Fruit fly (Drosophila melanogaster) Kc167 (cell line): ENCODE results near the gene Sfxn2.

ENCODE experiments used
- Myc ChIP-seq: fragments of >200 bp; optimal IDR thresholded peaks from 2 replicates; lab custom pipeline; 2017; ENCODE audit warnings: missing external identifiers
- Sin3A ChIP-seq: fragments of >200 bp; optimal IDR thresholded peaks from 2 replicates; lab custom pipeline; 2018; ENCODE audit warnings: missing external identifiers
- h ChIP-seq: fragments of >200 bp; optimal IDR thresholded peaks from 3 replicates; lab custom pipeline; 2018; ENCODE audit warnings: missing external identifiers
- insv ChIP-seq: fragments of >200 bp; optimal IDR thresholded peaks from 3 replicates; lab custom pipeline; 2018; ENCODE audit warnings: missing external identifiers
- psq ChIP-seq: fragments of >200 bp; optimal IDR thresholded peaks from 2 replicates; lab custom pipeline; 2017; ENCODE audit warnings: missing external identifiers
- ttk ChIP-seq: sonication (Bioruptor generic); optimal IDR thresholded peaks from 2 replicates; lab custom pipeline; 2017; ENCODE audit warnings: missing external identifiers

Sfxn2 gene

DNA sequence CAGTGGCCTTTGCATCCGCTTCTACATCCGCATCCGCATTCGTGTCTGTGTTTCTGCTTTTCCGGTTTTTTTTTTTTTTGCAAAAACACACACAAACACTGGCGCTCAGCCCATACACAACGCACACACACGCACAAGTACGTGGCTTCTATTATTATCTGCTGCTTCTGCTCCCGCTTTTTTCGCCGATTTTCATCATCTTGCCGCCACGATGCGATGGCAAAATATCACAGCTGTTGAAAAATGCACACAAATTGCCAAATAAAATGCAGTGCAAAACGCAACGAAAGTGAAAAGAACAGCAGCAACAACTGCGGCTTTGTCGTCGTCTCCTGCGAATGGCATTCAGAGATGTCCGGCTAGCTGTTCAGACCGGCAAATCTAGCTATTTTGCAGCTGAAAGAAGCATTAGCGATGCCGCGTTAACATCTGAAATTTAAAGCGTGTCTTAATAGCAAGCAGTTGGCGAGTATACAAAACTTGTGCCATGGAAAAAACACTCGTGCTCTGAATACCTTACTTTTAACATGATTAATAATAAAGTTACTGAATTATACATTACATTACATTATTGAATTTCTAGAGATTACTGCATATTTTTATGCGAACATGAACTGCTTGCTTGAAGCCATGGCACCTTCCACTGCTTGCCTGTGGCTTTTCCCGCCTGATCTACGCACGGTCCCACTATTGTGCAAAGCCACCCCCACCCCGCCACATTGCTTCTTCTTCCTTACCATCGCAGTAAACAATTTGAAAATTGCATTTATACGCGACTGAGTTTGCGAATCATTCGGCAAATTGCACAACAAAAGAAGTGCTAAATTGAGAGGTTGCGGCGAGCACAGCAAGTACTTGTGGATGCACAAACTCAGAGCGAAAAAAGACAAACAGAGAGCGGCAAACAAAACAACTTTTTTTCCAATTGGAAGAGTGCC lies at the start of gene Sfxn2, which contains the start of gene Ugt316A1:
TSS of gene Sfxn2 (plus strand) at position 694 of the 938 bp plus-strand sequence.
TSS of gene Ugt316A1 (minus strand) at position 345 of the 938 bp plus-strand sequence.
- TF ChIP-seq Myc (lab: Kevin White, UChicago) (no peak), insv (lab: Kevin White, UChicago) (no peak), ttk (lab: Kevin White, UChicago) (no peak), h (lab: Kevin White, UChicago) (no peak), psq (lab: Kevin White, UChicago) (no peak), Sin3A (lab: Kevin White, UChicago) (no peak)

DNA sequence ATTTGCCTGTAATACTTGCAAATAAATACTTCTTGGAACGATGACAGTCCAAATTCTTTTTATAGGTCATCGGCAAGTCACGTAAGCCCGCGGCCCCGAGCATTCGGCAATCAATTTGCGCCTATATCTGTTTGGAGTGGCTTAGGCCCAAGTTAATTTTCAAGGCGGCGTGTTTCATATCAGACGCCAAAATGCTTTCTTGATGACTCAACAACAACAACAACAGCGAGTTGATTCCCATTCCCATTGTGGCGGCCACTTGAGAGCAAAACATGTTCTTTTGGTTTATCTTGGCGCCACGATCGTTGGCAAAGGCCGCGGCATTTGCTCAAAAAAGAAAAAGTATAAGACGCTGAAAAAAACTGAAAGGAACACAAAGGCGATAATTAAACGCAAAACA lies 48.9 kb upstream of the Sfxn2 start:
- TF ChIP-seq h (lab: Kevin White, UChicago) (no peak), Myc (lab: Kevin White, UChicago) (no peak), Sin3A (lab: Kevin White, UChicago) (no peak)

DNA sequence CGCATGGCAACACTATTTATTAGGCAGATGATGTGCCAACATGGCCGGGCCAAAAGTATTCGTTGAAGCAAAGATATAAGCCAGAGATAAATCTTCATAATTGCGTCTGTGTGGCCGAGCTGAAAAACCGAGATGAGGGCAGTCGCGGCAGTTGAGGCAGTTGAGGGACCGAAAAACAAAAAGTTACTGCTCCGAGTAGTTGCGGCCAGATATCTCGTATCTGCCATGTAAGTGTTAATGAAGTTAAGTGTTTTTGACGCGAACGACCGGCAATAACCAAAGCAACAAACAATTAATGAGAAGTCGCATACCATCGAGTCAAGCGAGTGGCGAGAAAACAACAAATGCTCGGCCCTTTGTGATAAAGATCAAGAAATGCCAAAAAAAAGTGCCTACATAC lies 48.2 kb upstream of the Sfxn2 start:
- no peak for TF ChIP-seq Myc (lab: Kevin White, UChicago)
- TF ChIP-seq Sin3A (lab: Kevin White, UChicago), result no peak

DNA sequence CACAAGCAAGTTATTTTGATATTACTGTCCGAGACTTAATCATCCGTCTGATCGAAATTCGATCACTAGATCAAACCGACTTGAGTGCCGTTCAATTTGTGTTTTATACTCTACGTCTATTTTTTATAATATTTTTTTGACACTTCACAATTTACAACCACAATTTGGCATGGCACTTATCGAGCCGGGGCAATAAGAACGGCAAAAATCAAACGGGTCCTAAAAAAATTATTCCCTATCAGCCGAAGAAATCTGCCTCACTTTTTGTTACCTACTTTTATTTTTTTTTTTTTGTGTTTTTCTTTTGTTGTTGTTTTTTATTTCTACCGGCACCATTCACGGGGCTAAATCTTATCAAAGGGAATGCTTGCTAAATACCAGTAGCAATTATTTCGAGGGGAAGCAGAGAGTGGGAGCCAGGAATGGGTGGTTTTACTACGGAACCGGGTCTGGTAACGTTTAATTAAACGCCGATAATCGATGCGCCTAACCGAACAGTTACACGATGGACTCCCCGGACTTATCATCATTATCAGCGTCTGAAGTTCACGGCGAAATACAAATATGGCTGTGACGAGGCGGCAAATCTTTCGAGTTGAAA lies 47.4 kb upstream of the Sfxn2 start:
- TF ChIP-seq insv (lab: Kevin White, UChicago), result no peak
- no peak for TF ChIP-seq Myc (lab: Kevin White, UChicago)
- no peak for TF ChIP-seq Sin3A (lab: Kevin White, UChicago)
- no peak for TF ChIP-seq ttk (lab: Kevin White, UChicago)
- no peak for TF ChIP-seq h (lab: Kevin White, UChicago)
- TF ChIP-seq psq (lab: Kevin White, UChicago), result no peak

DNA sequence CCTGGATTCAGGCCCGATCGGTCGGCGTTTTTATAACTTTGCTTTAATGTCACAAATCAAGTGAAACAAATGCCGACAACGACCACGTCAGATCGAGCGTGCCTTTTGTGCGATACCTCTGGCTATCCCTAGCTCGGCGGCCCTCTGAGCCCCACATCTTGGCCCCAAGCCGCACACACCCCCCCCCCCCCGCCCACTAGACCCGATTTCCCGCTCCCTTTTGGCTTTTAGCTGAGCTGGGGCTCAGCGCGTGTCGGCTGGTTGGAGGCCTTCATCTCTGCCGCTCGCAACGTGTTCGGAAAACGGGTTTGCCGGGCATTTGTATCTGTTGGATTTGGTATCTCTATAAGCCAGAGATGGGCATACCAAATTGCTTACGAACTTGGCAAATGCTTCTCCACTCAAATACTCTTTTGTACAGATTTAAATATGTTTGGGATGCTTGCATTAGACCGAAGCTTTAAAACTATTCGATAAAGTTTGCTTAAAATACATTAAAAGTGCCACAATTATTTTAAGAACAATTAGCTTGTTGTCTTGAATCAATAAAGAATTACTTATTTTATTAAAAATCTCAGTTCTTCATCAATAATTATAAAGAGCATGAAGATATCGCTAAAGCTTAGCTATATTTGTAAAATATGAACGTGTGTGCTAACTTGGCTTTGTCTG lies 46.7 kb upstream of the Sfxn2 start:
- no peak for TF ChIP-seq psq (lab: Kevin White, UChicago)
- no peak for TF ChIP-seq ttk (lab: Kevin White, UChicago)

DNA sequence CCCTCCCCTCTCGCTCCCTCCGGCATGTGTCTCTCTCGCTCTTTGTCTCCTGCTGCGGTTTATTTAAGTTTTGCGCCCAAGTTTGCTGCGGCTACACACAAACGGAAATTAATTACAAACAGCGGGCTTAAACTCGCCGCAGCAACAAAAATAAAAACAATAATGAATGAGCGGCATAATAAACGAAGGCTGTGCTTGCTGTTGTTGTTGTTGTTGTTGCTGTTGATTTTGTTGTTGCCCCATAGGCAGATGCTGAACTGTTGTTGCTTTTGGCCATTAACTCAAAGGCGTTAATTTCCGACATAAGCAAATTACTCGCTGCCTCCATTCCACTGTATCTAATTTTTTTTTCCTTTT lies 46.2 kb upstream of the Sfxn2 start:
- TF ChIP-seq Sin3A (lab: Kevin White, UChicago) (no peak), insv (lab: Kevin White, UChicago) (no peak), psq (lab: Kevin White, UChicago) (no peak), ttk (lab: Kevin White, UChicago) (no peak), h (lab: Kevin White, UChicago) (no peak), Myc (lab: Kevin White, UChicago) (no peak)

DNA sequence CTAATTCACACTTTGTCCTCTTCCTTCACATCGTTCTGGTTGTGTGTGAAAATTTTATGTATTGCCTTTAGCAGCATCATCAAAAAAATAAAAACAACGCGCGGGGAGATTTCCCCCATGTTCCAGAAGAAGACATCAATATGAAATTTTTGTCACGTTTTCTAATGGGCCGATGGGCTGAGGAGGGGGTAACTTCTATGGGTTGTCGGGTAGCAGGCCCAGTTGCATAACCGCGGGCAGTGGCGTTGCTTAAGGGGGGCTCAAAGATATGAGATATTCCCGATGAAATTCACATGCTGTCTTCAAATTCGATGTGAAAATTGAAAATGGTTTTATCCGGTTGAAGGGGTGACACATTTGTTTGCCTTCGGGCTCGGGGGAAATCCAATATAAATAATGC lies 44.5 kb upstream of the Sfxn2 start:
- TF ChIP-seq ttk (lab: Kevin White, UChicago) (no peak), Sin3A (lab: Kevin White, UChicago) (no peak), Myc (lab: Kevin White, UChicago) (no peak), insv (lab: Kevin White, UChicago) (no peak), h (lab: Kevin White, UChicago) (no peak), psq (lab: Kevin White, UChicago) (no peak)

DNA sequence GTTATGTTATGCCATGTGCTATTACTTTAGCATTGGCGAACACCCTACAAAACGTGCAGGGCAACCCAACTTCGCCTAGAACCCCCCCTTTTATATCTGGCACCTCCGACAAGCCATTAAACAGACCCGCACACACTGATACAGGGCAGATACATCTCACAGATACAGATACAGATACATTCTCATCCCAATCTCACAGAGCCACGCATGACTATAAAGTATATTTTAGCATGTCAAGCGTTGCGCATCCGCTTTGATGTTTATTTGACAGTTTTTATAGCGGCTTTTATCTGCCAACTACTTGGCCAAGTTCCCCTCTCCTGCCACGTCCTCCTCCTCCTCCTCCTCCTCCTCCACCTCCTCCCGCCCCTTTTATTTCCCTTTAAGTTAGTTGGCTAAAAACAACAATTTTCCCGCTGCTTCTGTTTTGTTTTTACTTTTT lies 43.6 kb upstream of the Sfxn2 start:
- TF ChIP-seq h (lab: Kevin White, UChicago) (no peak), ttk (lab: Kevin White, UChicago) (no peak), psq (lab: Kevin White, UChicago) (no peak), insv (lab: Kevin White, UChicago) (no peak), Sin3A (lab: Kevin White, UChicago) (no peak), Myc (lab: Kevin White, UChicago) (no peak)

DNA sequence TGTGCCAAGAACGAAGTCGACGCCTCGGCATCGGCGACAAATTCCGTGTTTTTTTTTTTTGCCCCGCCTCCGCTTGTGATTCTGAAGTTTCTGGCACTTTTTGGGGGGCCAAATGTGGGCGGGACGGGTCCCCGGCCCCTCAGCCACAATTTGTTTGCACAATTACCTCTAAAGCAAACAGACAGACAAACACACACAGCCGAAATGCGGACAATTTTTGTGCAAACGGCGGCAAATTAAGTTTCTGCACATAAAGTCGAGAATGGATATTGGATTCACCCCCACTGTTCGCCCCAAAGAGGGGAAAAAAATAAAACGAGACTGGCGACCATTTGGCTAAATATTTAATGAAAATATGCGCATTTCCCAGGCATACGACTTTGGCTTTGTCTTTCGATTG lies 42.5 kb upstream of the Sfxn2 start:
- TF ChIP-seq ttk (lab: Kevin White, UChicago) (no peak), h (lab: Kevin White, UChicago) (no peak), Myc (lab: Kevin White, UChicago) (no peak), Sin3A (lab: Kevin White, UChicago) (no peak), psq (lab: Kevin White, UChicago) (no peak), insv (lab: Kevin White, UChicago) (no peak)

DNA sequence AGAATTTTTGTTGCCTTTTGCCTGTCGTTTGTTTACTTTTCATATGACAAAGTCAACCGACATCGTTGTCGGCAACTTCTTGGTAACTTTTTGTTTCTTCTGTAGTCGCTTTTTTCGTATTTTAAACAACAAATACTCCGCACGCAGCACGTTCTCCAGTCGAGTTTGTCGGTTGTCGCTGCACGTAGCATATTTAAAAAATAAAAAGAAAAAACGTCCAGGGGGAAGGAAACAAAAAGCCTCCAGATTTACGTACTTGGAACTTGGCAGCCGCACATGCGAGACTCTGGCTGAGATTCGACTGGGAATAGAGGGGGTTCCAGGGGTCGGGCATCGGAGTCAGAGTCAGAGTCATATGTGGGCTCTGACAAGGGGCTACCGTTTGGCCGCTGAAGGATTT lies 41.3 kb upstream of the Sfxn2 start:
- TF ChIP-seq insv (lab: Kevin White, UChicago) (no peak), psq (lab: Kevin White, UChicago) (no peak), h (lab: Kevin White, UChicago) (no peak), Myc (lab: Kevin White, UChicago) (no peak), ttk (lab: Kevin White, UChicago) (no peak), Sin3A (lab: Kevin White, UChicago) (no peak)

DNA sequence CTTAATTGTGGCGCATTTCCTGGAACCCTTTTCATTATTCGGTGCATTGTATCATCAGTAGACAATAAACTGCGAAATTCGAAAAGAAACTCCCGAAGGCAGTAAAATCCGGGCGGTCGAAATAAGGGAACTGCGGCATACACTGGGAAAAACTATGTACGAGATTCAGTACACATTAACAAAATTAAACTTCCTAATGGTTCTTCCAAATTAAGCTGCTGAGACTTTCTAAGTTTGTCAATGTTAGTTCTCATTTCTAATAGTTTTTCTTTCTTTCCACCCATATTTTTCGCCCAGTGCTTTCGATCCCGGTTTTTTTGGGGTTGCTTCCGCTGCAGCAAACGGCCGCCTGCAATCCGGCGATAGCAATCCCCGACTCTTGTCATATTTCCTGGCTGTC lies 38.2 kb upstream of the Sfxn2 start:
- TF ChIP-seq Myc (lab: Kevin White, UChicago), result no peak
- TF ChIP-seq insv (lab: Kevin White, UChicago), result no peak
- no peak for TF ChIP-seq psq (lab: Kevin White, UChicago)
- TF ChIP-seq ttk (lab: Kevin White, UChicago), result no peak
- TF ChIP-seq h (lab: Kevin White, UChicago), result no peak
- no peak for TF ChIP-seq Sin3A (lab: Kevin White, UChicago)
